Worm (Caenorhabditis elegans): Measurements from ENCODE around the gene agr-1.

The agr-1 gene

DNA sequence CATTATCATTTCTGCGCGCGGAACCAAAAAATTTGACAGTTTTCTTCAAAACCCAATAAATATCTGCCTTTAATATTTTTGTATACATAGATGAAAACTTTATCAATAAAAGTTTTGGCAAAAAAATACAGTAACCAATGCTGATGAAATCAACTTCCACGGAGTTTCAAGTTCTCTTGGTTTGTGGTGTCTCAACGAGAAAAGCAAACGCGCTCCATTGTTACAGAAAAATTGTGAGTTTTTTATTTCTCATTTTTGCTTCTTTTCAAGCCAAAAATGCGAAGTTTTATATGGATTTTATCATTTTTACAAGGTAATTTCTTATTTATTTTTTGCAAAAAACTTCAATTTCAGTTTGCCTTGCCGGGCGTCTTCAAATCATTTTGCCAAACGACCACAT is 40.3 kb downstream of the agr-1 start, which contains the start of gene T14B4.3 (continued):
- TF ChIP-seq daf-8 (GFP tag; IDR thresholded peaks at IDR 0.05) = no peak
- TF ChIP-seq unc-130 (GFP tag; optimal IDR thresholded peaks at IDR 0.05) = peak; percentile 76
- no peak for TF ChIP-seq dmd-9 (GFP tag; IDR thresholded peaks at IDR 0.05)
- peak; percentile 30 for TF ChIP-seq hlh-30 (tag; optimal IDR thresholded peaks at IDR 0.05; ENCODE audit: insufficient read depth)
- TF ChIP-seq mes-2 (tag; optimal IDR thresholded peaks at IDR 0.05; ENCODE audit: poor library complexity, severe bottlenecking) = peak; percentile 94
- no peak for TF ChIP-seq daf-19 (GFP tag; conservative IDR thresholded peaks at IDR 0.05)
- TF ChIP-seq nhr-6 (tag; optimal IDR thresholded peaks at IDR 0.05) = peak; percentile 75
- no peak for TF ChIP-seq R02D3.7 (tag; optimal IDR thresholded peaks at IDR 0.05)
- no peak for TF ChIP-seq pqm-1 (tag; optimal IDR thresholded peaks at IDR 0.05)
- no peak for TF ChIP-seq ztf-11 (tag; optimal IDR thresholded peaks at IDR 0.05)
- no peak for TF ChIP-seq madf-9 (GFP tag; conservative IDR thresholded peaks at IDR 0.05)
- no peak for TF ChIP-seq Y5F2A.4 (GFP tag; optimal IDR thresholded peaks at IDR 0.05)
- no peak for TF ChIP-seq Y75B8A.6 (GFP tag; IDR thresholded peaks at IDR 0.05)

- TF ChIP-seq cey-2 (tag; optimal IDR thresholded peaks at IDR 0.05; ENCODE audit: borderline replicate concordance, insufficient read depth) = no peak
- TF ChIP-seq F44E2.7 (GFP tag; IDR thresholded peaks at IDR 0.05) = no peak
- no peak for TF ChIP-seq mxl-3 (GFP tag; optimal IDR thresholded peaks at IDR 0.05)
- no peak for TF ChIP-seq saeg-2 (GFP tag; IDR thresholded peaks at IDR 0.05)
- no peak for TF ChIP-seq mxl-2 (GFP tag; conservative IDR thresholded peaks at IDR 0.05)
- no peak for TF ChIP-seq nhr-76 (tag; optimal IDR thresholded peaks at IDR 0.05)
- no peak for TF ChIP-seq zfp-2 (tag; optimal IDR thresholded peaks at IDR 0.05)
- TF ChIP-seq daf-12 (tag; optimal IDR thresholded peaks at IDR 0.05) = no peak
- TF ChIP-seq pha-4 (GFP tag; IDR thresholded peaks at IDR 0.05) = no peak
- TF ChIP-seq pha-4 (tag; optimal IDR thresholded peaks at IDR 0.05) = no peak
- TF ChIP-seq madf-9 (GFP tag; conservative IDR thresholded peaks at IDR 0.05) = no peak
- TF ChIP-seq dpl-1 (GFP tag; optimal IDR thresholded peaks at IDR 0.05) = no peak
- no peak for TF ChIP-seq gei-8 (GFP tag; optimal IDR thresholded peaks at IDR 0.05)
- TF ChIP-seq F49E8.2 (tag; optimal IDR thresholded peaks at IDR 0.05; ENCODE audit: borderline replicate concordance) = no peak
- TF ChIP-seq ceh-44 (GFP tag; IDR thresholded peaks at IDR 0.05) = no peak
Measured at ce11 chrII:6733718-6734117, 41.3 kb downstream of the agr-1 start, which contains the start of gene T14B4.9. Gene T14B4.9, minus strand, starts transcription at chrII:6733818.

- TF ChIP-seq madf-5 (GFP tag; IDR thresholded peaks at IDR 0.05) (no peak), nhr-25 (tag; optimal IDR thresholded peaks at IDR 0.05; ENCODE audit: borderline replicate concordance, insufficient read depth) (no peak), madf-9 (GFP tag; conservative IDR thresholded peaks at IDR 0.05) (no peak), nhr-111 (GFP tag; optimal IDR thresholded peaks at IDR 0.05) (no peak), lin-15B (tag; optimal IDR thresholded peaks at IDR 0.05) (no peak), fkh-10 (GFP tag; optimal IDR thresholded peaks at IDR 0.05) (peak; percentile 22), jun-1 (tag; optimal IDR thresholded peaks at IDR 0.05) (no peak), hmg-1.1 (GFP tag; IDR thresholded peaks at IDR 0.05) (peak; percentile 38; the same call in 1 of the 2 replicates), unc-62 (GFP tag; optimal IDR thresholded peaks at IDR 0.05 in 1 of 2) (peak in 1 of 2 experiments; percentile 94), unc-62 (tag; optimal IDR thresholded peaks at IDR 0.05) (no peak)
Measured at ce11 chrII:6729331-6729730, 45.6 kb downstream of the agr-1 start, which contains the start of gene T14B4.8. Gene T14B4.8, minus strand, starts transcription at chrII:6729390.

- TF ChIP-seq daf-8 (GFP tag; IDR thresholded peaks at IDR 0.05) = no peak
- peak in 1 of 2 experiments; percentile 69 for TF ChIP-seq unc-62 (GFP tag; optimal IDR thresholded peaks at IDR 0.05 in 1 of 2)
- no peak for TF ChIP-seq unc-62 (tag; optimal IDR thresholded peaks at IDR 0.05)
Measured at ce11 chrII:6726814-6727213, 48.2 kb downstream of the agr-1 start.
